Fruit fly (Drosophila melanogaster) S2 (cell line): ENCODE data around the gene CG32100.

ENCODE experiments used
- CG8478 ChIP-seq: fragments of >200 bp; optimal IDR thresholded peaks from 2 replicates; lab custom pipeline; 2018
- CTCF ChIP-seq, 2 experiments: fragments of >200 bp; optimal IDR thresholded peaks; 2 replicates each; lab custom pipeline; 2018

The CG32100 gene

dm6 chr3L:12287370-12287769 is 20.0 kb downstream of the CG32100 start:
- no peak for TF ChIP-seq CTCF (optimal IDR thresholded peaks at IDR 0.05; lab: Kevin White, UChicago)
- no peak for TF ChIP-seq CG8478 (lab: Kevin White, UChicago)

dm6 chr3L:12289664-12290063 is 22.3 kb downstream of the CG32100 start:
- TF ChIP-seq CG8478 (lab: Kevin White, UChicago), result no peak
- TF ChIP-seq CTCF (optimal IDR thresholded peaks at IDR 0.05; lab: Kevin White, UChicago), result no peak

- TF ChIP-seq CTCF (optimal IDR thresholded peaks at IDR 0.05; lab: Kevin White, UChicago) (no peak), CG8478 (lab: Kevin White, UChicago) (no peak)
These were observed 23.2 kb downstream of the CG32100 start for dm6 chr3L:12290556-12290955.

- no peak for TF ChIP-seq CTCF (optimal IDR thresholded peaks at IDR 0.05; lab: Kevin White, UChicago)
- TF ChIP-seq CG8478 (lab: Kevin White, UChicago), result no peak
These were observed 27.3 kb downstream of the CG32100 start for dm6 chr3L:12294602-12295001.

- TF ChIP-seq CTCF (optimal IDR thresholded peaks at IDR 0.05; lab: Kevin White, UChicago), result no peak
- TF ChIP-seq CG8478 (lab: Kevin White, UChicago), result no peak
These were observed 28.8 kb downstream of the CG32100 start, which contains the start of gene CG4328 for dm6 chr3L:12296073-12296527. CG4328 (minus strand) TSS chr3L:12296123.

dm6 chr3L:12298092-12298491 is 30.8 kb downstream of the CG32100 start:
- TF ChIP-seq CG8478 (lab: Kevin White, UChicago), result no peak
- no peak for TF ChIP-seq CTCF (optimal IDR thresholded peaks at IDR 0.05; lab: Kevin White, UChicago)

dm6 chr3L:12305896-12306295 is 38.6 kb downstream of the CG32100 start:
- TF ChIP-seq CTCF (optimal IDR thresholded peaks at IDR 0.05; lab: Kevin White, UChicago) (no peak), CG8478 (lab: Kevin White, UChicago) (no peak)

- no peak for TF ChIP-seq CTCF (optimal IDR thresholded peaks at IDR 0.05; lab: Kevin White, UChicago)
- no peak for TF ChIP-seq CG8478 (lab: Kevin White, UChicago)
These were observed 43.2 kb downstream of the CG32100 start, which contains the start of gene CG44355 for dm6 chr3L:12310505-12310904. CG44355 (plus strand) TSS chr3L:12310805.

- TF ChIP-seq CTCF (optimal IDR thresholded peaks at IDR 0.05; lab: Kevin White, UChicago) (no peak), CG8478 (lab: Kevin White, UChicago) (no peak)
These were observed 46.0 kb downstream of the CG32100 start for dm6 chr3L:12313280-12313679.
